Fruit fly (Drosophila melanogaster) whole organism, prepupa: ENCODE measurements around the gene CG46394.

Source experiments
- CG10631 ChIP-seq: fragments of 200-800 bp; sonication (Bioruptor generic); optimal IDR thresholded peaks from 2 replicates; lab custom pipeline; 2016; ENCODE audit warnings: missing biosample characterization, missing genetic modification characterization
- CG10669 ChIP-seq: fragments of 200-800 bp; sonication (Bioruptor generic); optimal IDR thresholded peaks from 3 replicates; lab custom pipeline; 2018; ENCODE audit warnings: missing biosample characterization, mild to moderate bottlenecking, missing genetic modification characterization, moderate library complexity
- CG11762 ChIP-seq: fragments of 200-800 bp; sonication (Bioruptor generic); optimal IDR thresholded peaks from 3 replicates; lab custom pipeline; 2016; ENCODE audit warnings: missing biosample characterization, missing genetic modification characterization; ENCODE audit not compliant: insufficient read depth
- CG11902 ChIP-seq: fragments of 200-800 bp; sonication (Bioruptor generic); optimal IDR thresholded peaks from 3 replicates; lab custom pipeline; 2016; ENCODE audit warnings: missing biosample characterization, missing genetic modification characterization
- CG15336 ChIP-seq: fragments of 200-800 bp; sonication (Bioruptor generic); IDR thresholded peaks from 2 replicates; pipeline ENCODE4 v1.3.6; 2022; ENCODE audit warnings: missing biosample characterization, missing genetic modification characterization
- CG1621 ChIP-seq: fragments of 200-800 bp; sonication (Bioruptor generic); optimal IDR thresholded peaks from 3 replicates; lab custom pipeline; 2018; ENCODE audit warnings: missing biosample characterization, mild to moderate bottlenecking, missing genetic modification characterization
- CG16779 ChIP-seq: fragments of 200-800 bp; sonication (Bioruptor generic); optimal IDR thresholded peaks from 3 replicates; lab custom pipeline; 2017; ENCODE audit warnings: missing biosample characterization, mild to moderate bottlenecking, missing genetic modification characterization
- CG3032 ChIP-seq: fragments of 200-800 bp; optimal IDR thresholded peaks from 2 replicates; lab custom pipeline; 2019; ENCODE audit warnings: missing biosample characterization, mild to moderate bottlenecking, missing genetic modification characterization, moderate library complexity
- CG31627 ChIP-seq: fragments of 200-800 bp; sonication (Bioruptor generic); optimal IDR thresholded peaks from 3 replicates; lab custom pipeline; 2016; ENCODE audit warnings: missing biosample characterization, missing genetic modification characterization
- CG32006 ChIP-seq: fragments of 200-800 bp; sonication (Bioruptor generic); optimal IDR thresholded peaks from 3 replicates; lab custom pipeline; 2017; ENCODE audit warnings: missing biosample characterization, mild to moderate bottlenecking, missing genetic modification characterization
- CG34406 ChIP-seq: fragments of 200-800 bp; sonication (Bioruptor generic); optimal IDR thresholded peaks from 3 replicates; lab custom pipeline; 2016; ENCODE audit warnings: missing biosample characterization, missing genetic modification characterization
- CG3919 ChIP-seq: fragments of 200-800 bp; sonication (Bioruptor generic); optimal IDR thresholded peaks from 3 replicates; lab custom pipeline; 2016; ENCODE audit warnings: missing biosample characterization, missing genetic modification characterization
- CG4318 ChIP-seq: fragments of 200-800 bp; sonication (Bioruptor generic); optimal IDR thresholded peaks from 3 replicates; lab custom pipeline; 2017; ENCODE audit warnings: missing biosample characterization, mild to moderate bottlenecking, missing genetic modification characterization
- CG6163 ChIP-seq: fragments of 200-800 bp; sonication (Bioruptor generic); IDR thresholded peaks from 3 replicates; pipeline ENCODE4 v1.3.6; 2022; ENCODE audit warnings: missing biosample characterization, missing genetic modification characterization
- CG6276 ChIP-seq: fragments of 200-800 bp; sonication (Bioruptor generic); optimal IDR thresholded peaks from 2 replicates; lab custom pipeline; 2017; ENCODE audit warnings: missing biosample characterization, mild to moderate bottlenecking, missing genetic modification characterization
- CG6854 ChIP-seq: fragments of 200-800 bp; sonication (Bioruptor generic); optimal IDR thresholded peaks from 2 replicates; lab custom pipeline; 2017; ENCODE audit warnings: missing biosample characterization, mild to moderate bottlenecking, missing genetic modification characterization
- CG7368 ChIP-seq: fragments of 200-800 bp; sonication (Bioruptor generic); optimal IDR thresholded peaks from 3 replicates; lab custom pipeline; 2016; ENCODE audit warnings: missing biosample characterization, missing genetic modification characterization
- CG8319 ChIP-seq: fragments of 200-800 bp; sonication (Bioruptor generic); optimal IDR thresholded peaks from 3 replicates; lab custom pipeline; 2016; ENCODE audit warnings: missing biosample characterization, missing genetic modification characterization
- CG9139 ChIP-seq: fragments of 200-800 bp; sonication (Bioruptor generic); optimal IDR thresholded peaks from 3 replicates; lab custom pipeline; 2017; ENCODE audit warnings: missing biosample characterization, mild to moderate bottlenecking, missing genetic modification characterization
- Eip75B ChIP-seq: fragments of 200-800 bp; sonication (Bioruptor generic); optimal IDR thresholded peaks from 3 replicates; lab custom pipeline; 2016; ENCODE audit warnings: missing biosample characterization, missing genetic modification characterization
- Ets21C ChIP-seq: fragments of 200-800 bp; sonication (Bioruptor generic); optimal IDR thresholded peaks from 3 replicates; lab custom pipeline; 2016; ENCODE audit warnings: missing biosample characterization, missing genetic modification characterization
- Ets96B ChIP-seq: fragments of 200-800 bp; optimal IDR thresholded peaks from 2 replicates; lab custom pipeline; 2019; ENCODE audit warnings: missing biosample characterization, mild to moderate bottlenecking, missing genetic modification characterization, moderate library complexity
- Hr38 ChIP-seq: sonication (Bioruptor generic); optimal IDR thresholded peaks from 2 replicates; lab custom pipeline; 2016; ENCODE audit warnings: missing biosample characterization, missing genetic modification characterization
- Hr39 ChIP-seq: fragments of 200-800 bp; sonication (Bioruptor generic); optimal IDR thresholded peaks from 2 replicates; lab custom pipeline; 2016; ENCODE audit warnings: missing biosample characterization, missing genetic modification characterization
- Hr4 ChIP-seq: fragments of 200-800 bp; sonication (Bioruptor generic); optimal IDR thresholded peaks from 3 replicates; lab custom pipeline; 2016; ENCODE audit warnings: missing biosample characterization, missing genetic modification characterization
- Met ChIP-seq: fragments of 200-800 bp; sonication (Bioruptor generic); optimal IDR thresholded peaks from 3 replicates; lab custom pipeline; 2016; ENCODE audit warnings: missing biosample characterization, missing genetic modification characterization
- OdsH ChIP-seq: fragments of 200-800 bp; sonication (Bioruptor generic); optimal IDR thresholded peaks from 3 replicates; lab custom pipeline; 2016; ENCODE audit warnings: missing biosample characterization, missing genetic modification characterization
- Smox ChIP-seq: fragments of 200-800 bp; sonication (Bioruptor generic); optimal IDR thresholded peaks from 3 replicates; lab custom pipeline; 2016; ENCODE audit warnings: missing biosample characterization, missing genetic modification characterization
- Sox102F ChIP-seq: fragments of 200-800 bp; sonication (Bioruptor generic); optimal IDR thresholded peaks from 2 replicates; lab custom pipeline; 2016; ENCODE audit warnings: missing biosample characterization, mild to moderate bottlenecking, missing genetic modification characterization
- Sox14 ChIP-seq: fragments of 200-800 bp; sonication (Bioruptor generic); optimal IDR thresholded peaks from 3 replicates; lab custom pipeline; 2016; ENCODE audit warnings: missing biosample characterization, missing genetic modification characterization
- Sox15 ChIP-seq: fragments of 200-800 bp; sonication (Bioruptor generic); optimal IDR thresholded peaks from 3 replicates; lab custom pipeline; 2016; ENCODE audit warnings: missing biosample characterization, missing genetic modification characterization
- achi ChIP-seq: fragments of 200-800 bp; sonication (Bioruptor generic); optimal IDR thresholded peaks from 3 replicates; lab custom pipeline; 2016; ENCODE audit warnings: missing biosample characterization, missing genetic modification characterization
- acj6 ChIP-seq: fragments of 200-800 bp; sonication (Bioruptor generic); optimal IDR thresholded peaks from 3 replicates; lab custom pipeline; 2016; ENCODE audit warnings: missing biosample characterization, missing genetic modification characterization
- cyc ChIP-seq: fragments of 200-800 bp; sonication (Bioruptor generic); optimal IDR thresholded peaks from 3 replicates; lab custom pipeline; 2016; ENCODE audit warnings: missing biosample characterization, missing genetic modification characterization
- dsx ChIP-seq: fragments of 200-800 bp; optimal IDR thresholded peaks from 3 replicates; lab custom pipeline; 2019; ENCODE audit warnings: missing biosample characterization, mild to moderate bottlenecking, missing genetic modification characterization, moderate library complexity; ENCODE audit not compliant: poor library complexity, severe bottlenecking
- fd85E ChIP-seq: fragments of 200-800 bp; sonication (Bioruptor generic); optimal IDR thresholded peaks from 3 replicates; lab custom pipeline; 2016; ENCODE audit warnings: missing biosample characterization, missing genetic modification characterization
- fkh ChIP-seq: fragments of 200-800 bp; sonication (Bioruptor generic); optimal IDR thresholded peaks from 3 replicates; lab custom pipeline; 2017; ENCODE audit warnings: missing biosample characterization, mild to moderate bottlenecking, missing genetic modification characterization, moderate library complexity
- lz ChIP-seq: fragments of 200-800 bp; sonication (Bioruptor generic); optimal IDR thresholded peaks from 3 replicates; lab custom pipeline; 2016; ENCODE audit warnings: missing biosample characterization, missing genetic modification characterization
- net ChIP-seq: fragments of 200-800 bp; sonication (Bioruptor generic); optimal IDR thresholded peaks from 3 replicates; lab custom pipeline; 2016; ENCODE audit warnings: missing biosample characterization, missing genetic modification characterization
- pdm3 ChIP-seq: fragments of 200-800 bp; sonication (Bioruptor generic); optimal IDR thresholded peaks from 3 replicates; lab custom pipeline; 2016; ENCODE audit warnings: missing biosample characterization, missing genetic modification characterization
- salr ChIP-seq, 2 experiments: fragments of 200-800 bp; sonication (Bioruptor generic); optimal IDR thresholded peaks; 3 replicates each; lab custom pipeline; 2016 to 2018; ENCODE audit warnings: missing biosample characterization in 2 of 2, missing genetic modification characterization in 2 of 2, mild to moderate bottlenecking in 1 of 2
- spab ChIP-seq: fragments of 200-800 bp; sonication (Bioruptor generic); optimal IDR thresholded peaks from 2 replicates; lab custom pipeline; 2017; ENCODE audit warnings: missing biosample characterization, mild to moderate bottlenecking, missing genetic modification characterization, missing genetic modification reagents
- ss ChIP-seq, 2 experiments: fragments of 200-800 bp; sonication (Bioruptor generic); optimal IDR thresholded peaks; 2 replicates in 1 of 2; 3 replicates in 1 of 2; lab custom pipeline; 2017 to 2018; ENCODE audit warnings: mild to moderate bottlenecking in 2 of 2, missing biosample characterization in 2 of 2, missing genetic modification characterization in 2 of 2, moderate library complexity in 1 of 2
- svp ChIP-seq: fragments of 200-800 bp; sonication (Bioruptor generic); peaks from one replicate; lab custom pipeline; 2016; ENCODE audit warnings: missing biosample characterization, missing genetic modification characterization

CG46394 gene

DNA sequence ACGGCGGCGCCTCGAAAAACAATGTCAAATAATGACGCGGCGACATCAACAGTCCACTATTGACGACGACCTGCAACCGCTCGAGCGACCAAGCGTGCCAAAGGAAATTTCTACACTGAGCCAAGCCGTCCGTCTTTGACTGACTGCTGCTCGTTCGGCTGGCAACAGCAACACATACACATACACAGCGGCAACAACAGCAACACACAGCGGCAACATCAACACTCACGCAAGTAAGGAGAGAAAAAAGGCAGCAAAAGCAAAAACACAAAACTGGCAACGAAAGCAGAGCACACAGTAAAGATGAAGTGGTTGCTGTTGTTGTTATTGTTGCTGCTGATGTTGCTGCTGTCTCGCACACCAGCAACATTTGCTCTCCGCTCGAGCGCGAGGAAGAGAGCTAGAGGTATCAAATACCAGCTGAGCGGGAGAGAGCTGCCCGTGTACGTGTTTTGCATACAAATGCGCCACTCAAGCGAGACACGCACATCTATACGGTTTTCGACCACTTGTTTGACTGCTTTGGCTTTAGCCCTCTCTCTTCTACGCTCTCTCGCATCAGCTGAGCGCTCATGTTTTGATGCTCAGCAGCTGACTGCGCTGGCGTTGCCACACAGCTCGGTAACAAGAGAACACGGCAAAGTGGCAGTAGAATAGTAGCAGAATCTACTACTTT, 47.0 kb upstream of the CG46394 start (continued):
- TF ChIP-seq lz (peak; percentile 2), CG9139 (GFP tag; lab: Kevin White, UChicago) (peak; percentile 75), dsx (GFP tag; lab: Kevin White, UChicago) (peak; percentile 83), Ets21C (no peak), Hr4 (GFP tag; lab: Kevin White, UChicago) (no peak), fkh (GFP tag; lab: Kevin White, UChicago) (peak; percentile 71), achi (GFP tag; lab: Kevin White, UChicago) (peak; percentile 26), Hr39 (GFP tag; lab: Kevin White, UChicago) (no peak), cyc (GFP tag; lab: Kevin White, UChicago) (no peak), fd85E (GFP tag; lab: Kevin White, UChicago) (peak; percentile 65), svp (GFP tag; lab: Kevin White, UChicago) (peak; percentile 81), CG3032 (peak; percentile 27), CG10631 (no peak), Sox102F (GFP tag; lab: Kevin White, UChicago) (peak; percentile 68), net (GFP tag; lab: Kevin White, UChicago) (peak; percentile 81), Smox (no peak), CG3919 (peak; percentile 77), CG8319 (no peak)
- TF ChIP-seq, all 60 proteins: peak for 42

DNA sequence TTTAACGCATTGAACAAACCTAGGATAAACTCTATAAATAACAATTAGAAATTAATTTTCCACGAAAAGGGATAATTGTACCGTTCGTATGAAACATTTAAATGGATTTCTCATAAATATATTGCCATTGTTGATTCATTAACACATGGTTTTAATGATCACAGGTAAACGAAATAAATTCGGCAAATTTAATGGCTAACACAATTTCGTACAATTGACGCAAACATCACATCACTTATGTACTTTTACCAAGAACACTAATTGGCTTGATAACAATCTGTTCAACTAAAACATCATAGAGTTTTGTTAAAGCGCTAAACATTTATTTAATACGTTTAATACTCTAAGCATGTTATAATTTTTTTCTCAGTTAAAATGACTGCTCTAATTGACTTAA, 46.5 kb upstream of the CG46394 start:
- no peak for TF ChIP-seq svp (GFP tag; lab: Kevin White, UChicago)
- no peak for TF ChIP-seq CG31627 (GFP tag; lab: Kevin White, UChicago)
- no peak for TF ChIP-seq CG6854 (GFP tag; lab: Kevin White, UChicago)
- TF ChIP-seq Hr38 (GFP tag; lab: Kevin White, UChicago): no peak
- TF ChIP-seq Ets21C: no peak
- TF ChIP-seq fd85E (GFP tag; lab: Kevin White, UChicago): no peak
- no peak for TF ChIP-seq CG16779 (tag; lab: Kevin White, UChicago)
- TF ChIP-seq CG1621: no peak
- TF ChIP-seq CG15336 (GFP tag; lab: Robert Waterston, UW): no peak
- TF ChIP-seq dsx (GFP tag; lab: Kevin White, UChicago): no peak
- no peak for TF ChIP-seq acj6

DNA sequence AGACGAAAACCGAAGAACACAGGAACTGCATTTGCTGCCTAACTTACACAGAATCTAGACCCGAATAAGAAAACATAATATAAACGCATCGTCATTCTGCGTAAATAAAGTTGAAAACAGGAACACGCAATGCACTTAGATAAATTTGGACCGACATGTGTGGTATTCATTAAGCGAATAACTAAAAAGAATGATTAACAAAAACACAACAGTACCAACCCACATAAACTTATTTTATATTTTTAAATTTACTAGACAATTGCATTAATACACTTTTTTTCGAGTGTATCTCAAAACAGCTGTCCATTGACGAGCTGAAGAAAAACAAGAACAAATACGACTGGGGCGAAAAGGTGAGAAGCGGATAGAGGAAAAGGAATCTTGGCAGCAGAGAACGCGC, 45.8 kb upstream of the CG46394 start:
- TF ChIP-seq CG34406 (GFP tag; lab: Kevin White, UChicago): peak; percentile 25
- TF ChIP-seq CG10631: peak; percentile 65
- TF ChIP-seq svp (GFP tag; lab: Kevin White, UChicago): peak; percentile 82
- TF ChIP-seq CG6163: peak; percentile 76
- TF ChIP-seq acj6: peak; percentile 68
- TF ChIP-seq CG32006 (GFP tag; lab: Kevin White, UChicago): peak; percentile 76
- TF ChIP-seq CG1621: peak; percentile 47
- peak; percentile 76 for TF ChIP-seq CG3919
- peak; percentile 72 to 73 for TF ChIP-seq ss (GFP tag; optimal IDR thresholded peaks at IDR 0.05; lab: Kevin White, UChicago)
- TF ChIP-seq OdsH (GFP tag; lab: Kevin White, UChicago): peak; percentile 61
- TF ChIP-seq Met (GFP tag; lab: Kevin White, UChicago): peak; percentile 69
- TF ChIP-seq Eip75B (GFP tag; lab: Kevin White, UChicago): peak; percentile 71
- peak; percentile 65 for TF ChIP-seq Hr39 (GFP tag; lab: Kevin White, UChicago)
- peak; percentile 54 for TF ChIP-seq fkh (GFP tag; lab: Kevin White, UChicago)
- no peak for TF ChIP-seq fd85E (GFP tag; lab: Kevin White, UChicago)
- peak; percentile 35 for TF ChIP-seq CG11762
- TF ChIP-seq dsx (GFP tag; lab: Kevin White, UChicago): peak; percentile 68
- TF ChIP-seq CG4318 (GFP tag; lab: Kevin White, UChicago): peak; percentile 43
- peak; percentile 54 for TF ChIP-seq CG6276 (GFP tag; lab: Kevin White, UChicago)
- peak; percentile 49 for TF ChIP-seq spab
- TF ChIP-seq CG15336 (GFP tag; lab: Robert Waterston, UW): peak; percentile 77
- TF ChIP-seq pdm3: peak; percentile 62
- TF ChIP-seq Hr4 (GFP tag; lab: Kevin White, UChicago): peak; percentile 69
- TF ChIP-seq CG6854 (GFP tag; lab: Kevin White, UChicago): no peak
- peak; percentile 69 for TF ChIP-seq Sox102F (GFP tag; lab: Kevin White, UChicago)
- peak; percentile 29 for TF ChIP-seq Sox15 (GFP tag; lab: Kevin White, UChicago)
- peak; percentile 1 for TF ChIP-seq CG11902
- peak; percentile 70 for TF ChIP-seq Ets96B (tag; lab: Kevin White, UChicago)
- peak; percentile 13 to 57 for TF ChIP-seq salr (GFP tag; optimal IDR thresholded peaks at IDR 0.05; lab: Kevin White, UChicago)
- TF ChIP-seq CG3032: peak; percentile 61
- TF ChIP-seq net (GFP tag; lab: Kevin White, UChicago): peak; percentile 63
- TF ChIP-seq CG10669 (GFP tag; lab: Kevin White, UChicago): peak; percentile 78
- peak; percentile 29 for TF ChIP-seq CG7368
- peak; percentile 61 for TF ChIP-seq achi (GFP tag; lab: Kevin White, UChicago)
- peak; percentile 51 for TF ChIP-seq Sox14 (GFP tag; lab: Kevin White, UChicago)
